Fruit fly (Drosophila melanogaster) whole organism, embryonic: ENCODE results near the gene POLDIP2.

Experiments used
- ranshi ChIP-seq: fragments of 200-800 bp; sonication (Bioruptor generic); IDR thresholded peaks from 2 replicates; pipeline ENCODE4 v1.3.6; 2022; ENCODE audit warnings: missing biosample characterization, missing genetic modification characterization
- z ChIP-seq: fragments of 200-800 bp; sonication (Bioruptor generic); IDR thresholded peaks from 3 replicates; pipeline ENCODE4 v1.3.6; 2022; ENCODE audit warnings: missing biosample characterization, missing genetic modification characterization

- no peak for TF ChIP-seq z (GFP tag; lab: Robert Waterston, UW)
- TF ChIP-seq ranshi (GFP tag; lab: Robert Waterston, UW) = no peak
Measured at dm6 chr3R:5422123-5422522, 45.5 kb upstream of the POLDIP2 start.
